Fruit fly (Drosophila melanogaster) whole organism: ENCODE results near the gene Ork1.

Experiments used
- CG8478 ChIP-seq: fragments of >200 bp; optimal IDR thresholded peaks from 2 replicates; lab custom pipeline; 2018; ENCODE audit warnings: inconsistent platforms
- Dll ChIP-seq: fragments of >200 bp; optimal IDR thresholded peaks from 2 replicates; lab custom pipeline; 2017
- EcR ChIP-seq, 2 experiments: fragments of >200 bp; optimal IDR thresholded peaks; 2 replicates each; lab custom pipeline; 2017; ENCODE audit warnings: missing biosample characterization in 2 of 2, missing genetic modification characterization in 2 of 2, missing genetic modification reagents in 2 of 2
- pan ChIP-seq: fragments of >200 bp; optimal IDR thresholded peaks from 2 replicates; lab custom pipeline; 2017
- psq ChIP-seq: fragments of >200 bp; optimal IDR thresholded peaks from 2 replicates; lab custom pipeline; 2017
- usp ChIP-seq: fragments of >200 bp; optimal IDR thresholded peaks from 2 replicates; lab custom pipeline; 2017; ENCODE audit warnings: missing biosample characterization, missing genetic modification characterization, mixed read lengths

Gene Ork1

DNA sequence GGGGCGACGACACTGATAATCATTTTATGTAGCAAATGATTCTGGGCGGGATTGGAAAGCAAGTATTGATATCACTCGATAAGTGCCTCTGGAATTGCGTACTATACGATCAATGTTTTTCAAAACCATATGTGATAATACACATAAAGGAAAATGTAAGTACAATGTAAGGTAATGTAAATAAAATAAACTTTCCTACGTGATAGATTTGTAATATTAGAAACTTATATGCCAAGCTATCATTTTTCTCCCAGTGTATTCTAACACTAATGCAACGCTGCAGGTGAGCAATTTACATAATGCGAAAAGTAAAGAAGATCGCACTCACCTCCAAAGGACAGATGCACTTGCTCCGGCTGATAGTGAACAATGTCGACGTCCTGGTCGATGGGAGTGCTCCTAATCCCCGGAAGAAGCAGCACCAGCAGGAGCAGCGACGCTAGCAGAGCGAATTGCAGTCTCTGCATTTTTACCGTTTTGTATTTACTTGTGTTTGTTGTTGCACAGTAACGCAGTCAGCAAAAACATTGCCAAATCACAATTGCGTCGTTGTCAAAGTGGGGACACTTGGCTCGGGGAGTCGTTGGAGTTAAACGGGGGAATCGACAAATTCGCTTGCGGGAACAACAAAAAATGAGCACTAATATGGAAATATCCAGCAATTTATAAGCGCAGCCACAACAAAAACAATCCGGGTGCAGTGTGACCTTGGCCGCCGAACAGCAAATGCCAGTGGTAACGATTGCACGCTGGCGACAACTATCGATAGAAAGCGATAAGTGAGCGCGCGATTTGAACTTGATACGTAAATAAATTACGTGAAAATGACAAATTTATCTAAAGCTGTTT lies 13.7 kb downstream of the Ork1 start, which contains the start of gene CG1637:
Gene CG1637, minus strand, starts transcription at position 807 of the 849 bp plus-strand sequence.
- TF ChIP-seq pan (lab: Kevin White, UChicago) (no peak), usp (GFP tag; lab: Kevin White, UChicago) (no peak), EcR (GFP tag; optimal IDR thresholded peaks at IDR 0.05; lab: Kevin White, UChicago) (no peak), psq (no peak), Dll (no peak), CG8478 (lab: Kevin White, UChicago) (no peak)

DNA sequence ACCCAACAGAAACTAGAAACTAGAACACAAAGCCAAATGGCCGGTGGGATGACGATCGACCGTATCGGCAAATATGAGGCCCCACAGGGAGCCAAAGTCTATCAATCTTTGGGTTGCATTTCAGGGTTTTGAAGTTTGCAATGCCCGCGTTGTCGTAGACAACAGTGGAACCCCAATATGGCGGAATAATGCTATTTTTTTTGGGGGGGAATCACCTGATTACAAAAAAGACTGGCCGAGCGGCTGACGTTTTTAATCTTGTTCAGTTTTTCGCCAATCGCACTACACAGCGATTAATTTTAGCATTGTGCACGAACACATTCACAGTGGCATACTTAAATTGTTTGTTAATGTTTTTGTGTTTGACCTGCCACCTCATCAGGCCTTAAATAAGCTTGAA lies 14.6 kb downstream of the Ork1 start:
- TF ChIP-seq EcR (GFP tag; optimal IDR thresholded peaks at IDR 0.05; lab: Kevin White, UChicago) (no peak), Dll (no peak), CG8478 (lab: Kevin White, UChicago) (no peak), pan (lab: Kevin White, UChicago) (no peak), usp (GFP tag; lab: Kevin White, UChicago) (no peak), psq (no peak)

DNA sequence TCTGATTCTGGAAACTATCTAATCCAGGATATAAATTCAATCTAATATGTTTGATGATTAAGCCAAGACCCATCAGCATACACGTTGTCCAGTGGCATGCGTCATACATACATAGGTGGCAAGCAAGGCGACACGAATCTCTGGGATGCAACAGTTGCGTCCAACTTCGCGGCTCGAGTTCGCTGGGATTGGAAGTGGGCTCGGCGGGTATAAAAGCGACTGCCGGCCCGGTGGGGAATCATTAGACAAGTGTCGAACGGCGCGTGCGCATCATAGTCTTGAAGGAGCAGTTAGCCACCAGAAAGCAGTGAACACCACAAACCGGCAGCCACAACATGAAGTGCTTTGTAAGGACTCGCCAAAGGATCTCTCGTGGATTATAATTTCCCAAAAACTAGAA lies 22.0 kb downstream of the Ork1 start, which contains the start of gene CG2157:
Gene CG2157, plus strand, starts transcription at position 240 of the 400 bp plus-strand sequence.
- TF ChIP-seq pan (lab: Kevin White, UChicago) (no peak), psq (no peak), usp (GFP tag; lab: Kevin White, UChicago) (no peak), CG8478 (lab: Kevin White, UChicago) (no peak), Dll (no peak), EcR (GFP tag; optimal IDR thresholded peaks at IDR 0.05; lab: Kevin White, UChicago) (no peak)

DNA sequence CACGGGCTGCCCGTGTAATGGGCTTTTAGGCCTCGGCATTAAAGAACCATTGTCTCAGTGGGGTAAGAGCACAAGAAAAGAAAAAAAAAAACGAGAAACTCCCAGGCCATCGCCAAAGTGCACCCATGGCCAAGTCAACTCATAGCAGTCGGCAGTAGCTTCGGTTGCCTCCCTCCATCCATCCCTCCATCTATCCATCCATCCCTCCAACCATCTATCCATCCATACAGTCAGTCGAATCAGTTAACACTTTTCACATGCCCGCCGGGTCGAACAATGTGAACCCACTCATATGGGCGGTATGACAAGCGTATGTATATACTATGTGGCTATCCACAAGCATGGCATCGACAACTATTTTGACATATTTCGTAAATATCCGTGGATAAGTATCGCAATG lies 23.4 kb downstream of the Ork1 start:
- TF ChIP-seq usp (GFP tag; lab: Kevin White, UChicago) = no peak
- TF ChIP-seq CG8478 (lab: Kevin White, UChicago) = no peak
- TF ChIP-seq Dll = no peak
- TF ChIP-seq pan (lab: Kevin White, UChicago) = no peak
- TF ChIP-seq EcR (GFP tag; optimal IDR thresholded peaks at IDR 0.05; lab: Kevin White, UChicago) = no peak
- TF ChIP-seq psq = no peak

- TF ChIP-seq usp (GFP tag; lab: Kevin White, UChicago) (no peak), psq (no peak), EcR (GFP tag; optimal IDR thresholded peaks at IDR 0.05; lab: Kevin White, UChicago) (no peak), pan (lab: Kevin White, UChicago) (no peak), Dll (no peak), CG8478 (lab: Kevin White, UChicago) (no peak)
Observed at dm6 chrX:10865580-10866331, 25.3 kb downstream of the Ork1 start.

DNA sequence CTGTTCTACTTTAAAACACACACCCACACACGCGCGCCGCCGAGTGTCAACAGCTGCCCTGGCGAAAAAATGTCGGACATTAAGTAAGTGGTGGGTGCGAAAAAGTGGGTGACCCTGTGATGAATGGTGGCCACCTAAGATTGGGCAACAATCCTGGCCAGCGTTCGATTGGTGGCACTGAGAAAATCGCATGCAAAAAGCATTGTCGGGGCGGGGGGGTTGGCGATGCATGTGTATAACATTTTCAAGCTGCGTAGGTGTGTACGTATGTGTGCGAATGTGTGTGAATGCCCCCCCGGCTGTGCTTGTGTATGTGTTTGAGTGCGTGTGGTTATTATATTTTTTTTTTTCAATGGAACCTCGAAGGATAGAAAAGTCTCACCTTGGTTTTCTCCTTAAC lies 33.2 kb downstream of the Ork1 start:
- TF ChIP-seq EcR (GFP tag; optimal IDR thresholded peaks at IDR 0.05; lab: Kevin White, UChicago) = no peak
- peak; percentile 67 for TF ChIP-seq CG8478 (lab: Kevin White, UChicago)

DNA sequence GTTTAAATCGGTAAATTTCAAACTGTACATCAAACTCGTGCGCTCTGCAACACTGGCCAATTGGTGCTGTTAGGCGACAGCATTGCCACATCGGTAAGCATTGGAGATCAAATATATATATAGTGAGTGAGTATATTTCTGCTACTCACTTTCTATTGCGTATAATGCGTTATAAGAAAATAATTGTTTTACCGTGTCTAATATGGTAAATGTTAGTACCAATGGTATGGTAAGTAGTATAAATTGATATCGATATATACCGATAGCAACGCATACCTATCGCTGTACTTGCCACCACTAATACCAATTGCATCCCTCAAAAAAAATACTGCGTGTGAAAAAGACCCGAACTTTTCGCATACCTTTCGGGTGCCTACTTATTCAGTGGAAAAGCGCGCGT lies 33.7 kb downstream of the Ork1 start, which contains the start of the genes sofe and CG2186:
Gene sofe, minus strand, starts transcription at position 38 of the 400 bp plus-strand sequence.
Gene CG2186, plus strand, starts transcription at position 280 of the 400 bp plus-strand sequence.
- TF ChIP-seq usp (GFP tag; lab: Kevin White, UChicago) (no peak), pan (lab: Kevin White, UChicago) (no peak), psq (no peak), EcR (GFP tag; optimal IDR thresholded peaks at IDR 0.05; lab: Kevin White, UChicago) (no peak), CG8478 (lab: Kevin White, UChicago) (no peak), Dll (no peak)

dm6 chrX:10854686-10855085 lies 36.4 kb downstream of the Ork1 start, which contains the start of gene feo:
Gene feo (minus strand): TSS chrX:10854869.
- TF ChIP-seq CG8478 (lab: Kevin White, UChicago) = no peak

dm6 chrX:10848565-10848964 lies 42.5 kb downstream of the Ork1 start, which contains the start of gene CG2202:
Gene CG2202 (plus strand): TSS chrX:10848757.
- no peak for TF ChIP-seq psq
- no peak for TF ChIP-seq CG8478 (lab: Kevin White, UChicago)
- no peak for TF ChIP-seq EcR (GFP tag; optimal IDR thresholded peaks at IDR 0.05; lab: Kevin White, UChicago)
- no peak for TF ChIP-seq pan (lab: Kevin White, UChicago)
- TF ChIP-seq usp (GFP tag; lab: Kevin White, UChicago) = no peak
- TF ChIP-seq Dll = no peak

- TF ChIP-seq psq = no peak
- no peak for TF ChIP-seq pan (lab: Kevin White, UChicago)
- no peak for TF ChIP-seq CG8478 (lab: Kevin White, UChicago)
- no peak for TF ChIP-seq usp (GFP tag; lab: Kevin White, UChicago)
- TF ChIP-seq EcR (GFP tag; optimal IDR thresholded peaks at IDR 0.05; lab: Kevin White, UChicago) = no peak
- no peak for TF ChIP-seq Dll
Observed at dm6 chrX:10847447-10847846, 43.6 kb downstream of the Ork1 start.

DNA sequence GAGAGGGAATG lies 43.8 kb downstream of the Ork1 start, which contains the start of gene Pgls:
Gene Pgls, plus strand, starts transcription at position 3 of the 11 bp plus-strand sequence.
- no peak for TF ChIP-seq EcR (GFP tag; optimal IDR thresholded peaks at IDR 0.05; lab: Kevin White, UChicago)
- no peak for TF ChIP-seq Dll
- TF ChIP-seq CG8478 (lab: Kevin White, UChicago) = no peak
- TF ChIP-seq usp (GFP tag; lab: Kevin White, UChicago) = no peak
- TF ChIP-seq psq = no peak
- TF ChIP-seq pan (lab: Kevin White, UChicago) = no peak

- no peak for TF ChIP-seq usp (GFP tag; lab: Kevin White, UChicago)
- TF ChIP-seq Dll = no peak
- TF ChIP-seq EcR (GFP tag; optimal IDR thresholded peaks at IDR 0.05; lab: Kevin White, UChicago) = no peak
- TF ChIP-seq pan (lab: Kevin White, UChicago) = no peak
- no peak for TF ChIP-seq CG8478 (lab: Kevin White, UChicago)
- no peak for TF ChIP-seq psq
Observed at dm6 chrX:10846972-10847435, 44.0 kb downstream of the Ork1 start, which contains the start of gene sbr. Gene sbr (minus strand): TSS chrX:10847092.
